Fruit fly (Drosophila melanogaster): ENCODE results near the gene CG10616.

Gene CG10616

dm6 chr3L:12514762-12515215 is 43.3 kb downstream of the CG10616 start, which contains the start of the genes sti and tral (continued):
- TF ChIP-seq ranshi (GFP tag; IDR thresholded peaks at IDR 0.05) (peak; percentile 86), CG15269 (tag; optimal IDR thresholded peaks at IDR 0.05) (peak; percentile 80), Hand (GFP tag; optimal IDR thresholded peaks at IDR 0.05) (peak; percentile 56), tx (GFP tag; optimal IDR thresholded peaks at IDR 0.05) (peak; percentile 95), en (GFP tag; optimal IDR thresholded peaks at IDR 0.05) (peak; percentile 78), sisA (GFP tag; IDR thresholded peaks at IDR 0.05) (peak; percentile 87), al (GFP tag; IDR thresholded peaks at IDR 0.05) (peak; percentile 81), GATAe (GFP tag; conservative IDR thresholded peaks at IDR 0.05) (no peak; the same call in 1 of the 2 replicates), CG7963 (GFP tag; IDR thresholded peaks at IDR 0.05; ENCODE audit: partially characterized antibody) (no peak), CG6175 (GFP tag; IDR thresholded peaks at IDR 0.05) (peak; percentile 78), E2f2 (GFP tag; IDR thresholded peaks at IDR 0.05) (peak; percentile 99), CG32772 (GFP tag; IDR thresholded peaks at IDR 0.05) (peak; percentile 79), Atf6 (GFP tag; IDR thresholded peaks at IDR 0.05) (peak; percentile 85), btn (GFP tag; optimal IDR thresholded peaks at IDR 0.05) (peak; percentile 74), CG7357 (GFP tag; IDR thresholded peaks at IDR 0.05) (peak; percentile 65; the same call in 2 of the 3 replicates), Oaz (GFP tag; IDR thresholded peaks at IDR 0.05) (peak; percentile 73), Hr39 (optimal IDR thresholded peaks at IDR 0.05) (peak; percentile 55), CG10321 (GFP tag; IDR thresholded peaks at IDR 0.05) (peak; percentile 57), CG16813 (GFP tag; IDR thresholded peaks at IDR 0.05; ENCODE audit: partially characterized antibody) (peak; percentile 41; the same call in 1 of the 3 replicates), maf-S (GFP tag; optimal IDR thresholded peaks at IDR 0.05) (peak; percentile 94), CG33557 (GFP tag; optimal IDR thresholded peaks at IDR 0.05) (peak; percentile 78), chm (GFP tag; IDR thresholded peaks at IDR 0.05) (peak; percentile 54; the same call in 1 of the 2 replicates), tup (GFP tag; optimal IDR thresholded peaks at IDR 0.05) (peak; percentile 91), da (GFP tag; optimal IDR thresholded peaks at IDR 0.05) (peak; percentile 91), Hey (tag; optimal IDR thresholded peaks at IDR 0.05) (peak; percentile 58), fd3F (GFP tag; optimal IDR thresholded peaks at IDR 0.05) (peak; percentile 73), CG6765 (GFP tag; optimal IDR thresholded peaks at IDR 0.05) (peak; percentile 70), Neu2 (GFP tag; optimal IDR thresholded peaks at IDR 0.05; ENCODE audit: borderline replicate concordance) (peak; percentile 69), Nf-YC (tag; optimal IDR thresholded peaks at IDR 0.05) (peak; percentile 85), CG12104 (GFP tag; optimal IDR thresholded peaks at IDR 0.05) (peak; percentile 80), klu (GFP tag; IDR thresholded peaks at IDR 0.05) (peak; percentile 72), Vsx1 (GFP tag; optimal IDR thresholded peaks at IDR 0.05) (no peak), usp (GFP tag; optimal IDR thresholded peaks at IDR 0.05) (no peak), E2f1 (GFP tag; IDR thresholded peaks at IDR 0.05) (peak; percentile 74), ara (GFP tag; IDR thresholded peaks at IDR 0.05) (peak; percentile 87), CG30020 (tag; optimal IDR thresholded peaks at IDR 0.05) (peak; percentile 75), fd64A (GFP tag; optimal IDR thresholded peaks at IDR 0.05) (peak; percentile 8), CG6654 (GFP tag; optimal IDR thresholded peaks at IDR 0.05) (peak; percentile 52), lov (optimal IDR thresholded peaks at IDR 0.05) (no peak), lov (GFP tag; IDR thresholded peaks at IDR 0.05) (peak; percentile 86; the same call in 2 of the 3 replicates), so (GFP tag; IDR thresholded peaks at IDR 0.05) (peak; percentile 68; the same call in 2 of the 3 replicates), zfh2 (GFP tag; optimal IDR thresholded peaks at IDR 0.05) (peak; percentile 96), Nf-YA (GFP tag; IDR thresholded peaks at IDR 0.05) (peak; percentile 57; the same call in 1 of the 2 replicates), dysf (GFP tag; IDR thresholded peaks at IDR 0.05) (peak; percentile 82), CG3838 (GFP tag; optimal IDR thresholded peaks at IDR 0.05) (peak; percentile 44), Side (GFP tag; optimal IDR thresholded peaks at IDR 0.05) (peak; percentile 94), cg (GFP tag; optimal IDR thresholded peaks at IDR 0.05) (no peak), kah (GFP tag; optimal IDR thresholded peaks at IDR 0.05) (peak; percentile 36), org-1 (GFP tag; optimal IDR thresholded peaks at IDR 0.05) (peak; percentile 52), CG17568 (GFP tag; optimal IDR thresholded peaks at IDR 0.05) (no peak), CrebB (tag; optimal IDR thresholded peaks at IDR 0.05) (peak; percentile 75), Dref (GFP tag; IDR thresholded peaks at IDR 0.05) (peak; percentile 53)
